Worm (Caenorhabditis elegans): ENCODE results near the gene srsx-3.

ce11 chrV:7932998-7933397 is 4.1 kb downstream of the srsx-3 start, which contains the start of gene ncx-10:
- TF ChIP-seq snpc-4 (GFP tag; optimal IDR thresholded peaks at IDR 0.05) = no peak
- TF ChIP-seq snpc-4 (tag; optimal IDR thresholded peaks at IDR 0.05) = no peak
- TF ChIP-seq ama-1 (optimal IDR thresholded peaks at IDR 0.05) = no peak
- TF ChIP-seq ama-1 (GFP tag; optimal IDR thresholded peaks at IDR 0.05) = no peak
- TF ChIP-seq athp-1 (tag; optimal IDR thresholded peaks at IDR 0.05) = no peak
- no peak for TF ChIP-seq T26A5.8 (tag; optimal IDR thresholded peaks at IDR 0.05)
- TF ChIP-seq F55B11.4 (tag; optimal IDR thresholded peaks at IDR 0.05; ENCODE audit: borderline replicate concordance, insufficient read depth) = no peak
